Worm (Caenorhabditis elegans): ENCODE data around the gene lips-2.

DNA sequence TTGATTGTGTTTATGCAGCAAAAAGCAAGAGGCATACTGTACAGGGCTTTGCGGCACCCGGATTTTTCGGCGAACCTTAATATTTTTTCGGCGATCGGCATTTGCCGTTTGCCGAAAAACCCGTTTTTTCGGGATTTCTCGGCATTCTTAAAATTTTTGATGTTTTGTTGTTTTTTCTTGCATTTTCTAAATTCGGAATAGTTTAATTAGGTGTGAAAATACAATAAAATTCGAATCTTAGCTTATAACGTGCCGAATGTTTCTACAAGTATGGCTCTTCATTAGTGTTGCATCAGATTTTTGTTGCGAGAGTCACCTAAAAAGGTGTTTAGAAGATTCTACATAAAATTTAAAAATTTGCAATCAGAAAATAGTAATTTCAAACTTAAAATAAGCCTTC lies 10.0 kb upstream of the lips-2 start, which contains the start of gene C04B4.6:
- TF ChIP-seq ets-7 (tag; optimal IDR thresholded peaks at IDR 0.05) (no peak), hnd-1 (tag; optimal IDR thresholded peaks at IDR 0.05) (no peak), ama-1 (optimal IDR thresholded peaks at IDR 0.05) (no peak), tbx-37 (GFP tag; conservative IDR thresholded peaks at IDR 0.05) (no peak)
